Worm (Caenorhabditis elegans): Measurements from ENCODE around the gene lgc-17.

- no peak for TF ChIP-seq mxl-1 (tag; optimal IDR thresholded peaks at IDR 0.05)
- no peak for TF ChIP-seq ztf-6 (GFP tag; IDR thresholded peaks at IDR 0.05)
- no peak for TF ChIP-seq akir-1 (GFP tag; optimal IDR thresholded peaks at IDR 0.05)
- TF ChIP-seq F22D6.2 (tag; optimal IDR thresholded peaks at IDR 0.05) = no peak
- no peak for TF ChIP-seq dpl-1 (GFP tag; optimal IDR thresholded peaks at IDR 0.05)
- no peak for TF ChIP-seq aptf-3 (GFP tag; IDR thresholded peaks at IDR 0.05)
- TF ChIP-seq snpc-1.1 (tag; optimal IDR thresholded peaks at IDR 0.05; ENCODE audit: insufficient read depth) = no peak
- TF ChIP-seq Y67H2A.10 (GFP tag; conservative IDR thresholded peaks at IDR 0.05) = no peak
- TF ChIP-seq unc-62 (GFP tag; optimal IDR thresholded peaks at IDR 0.05) = no peak
- TF ChIP-seq nhr-90 (tag; optimal IDR thresholded peaks at IDR 0.05) = no peak
- no peak for TF ChIP-seq lin-26 (GFP tag; IDR thresholded peaks at IDR 0.05)
- no peak for TF ChIP-seq attf-5 (GFP tag; optimal IDR thresholded peaks at IDR 0.05)
Observed at ce11 chrX:12121285-12121684, at the start of gene lgc-17.
